Fruit fly (Drosophila melanogaster): ENCODE measurements around the gene CG42464.

DNA sequence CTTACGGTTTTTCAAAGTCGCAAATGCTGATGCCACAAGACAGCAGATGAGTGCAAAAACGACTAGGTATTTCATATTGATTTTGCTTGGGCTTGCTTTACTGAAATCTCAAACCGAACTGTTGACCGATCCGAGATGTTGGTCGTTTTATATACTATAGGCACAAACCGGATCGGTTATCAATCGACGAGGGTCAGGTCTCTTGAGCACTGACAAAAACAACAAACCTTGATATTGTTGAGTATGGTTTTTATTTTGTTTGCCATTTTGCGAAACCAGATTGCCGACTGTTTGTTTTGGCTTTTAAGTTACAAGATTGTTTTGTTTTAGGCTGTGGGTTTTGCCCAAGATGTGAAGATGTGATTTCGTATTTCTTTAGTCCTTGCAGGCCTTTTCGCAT is 6.8 kb upstream of the CG42464 start, which contains the start of gene CG16704:
- TF ChIP-seq h (optimal IDR thresholded peaks at IDR 0.05) (no peak), ttk (optimal IDR thresholded peaks at IDR 0.05) (no peak), insv (optimal IDR thresholded peaks at IDR 0.05) (no peak), Myc (optimal IDR thresholded peaks at IDR 0.05) (no peak), psq (optimal IDR thresholded peaks at IDR 0.05) (no peak), Sin3A (optimal IDR thresholded peaks at IDR 0.05) (no peak)

All from Kc167 (cell line).